Fruit fly (Drosophila melanogaster) Kc167 (cell line): ENCODE results near the gene CG3529.

Experiments
- Myc ChIP-seq: fragments of >200 bp; optimal IDR thresholded peaks from 2 replicates; lab custom pipeline; 2017; ENCODE audit warnings: missing external identifiers
- Sin3A ChIP-seq: fragments of >200 bp; optimal IDR thresholded peaks from 2 replicates; lab custom pipeline; 2018; ENCODE audit warnings: missing external identifiers
- h ChIP-seq: fragments of >200 bp; optimal IDR thresholded peaks from 3 replicates; lab custom pipeline; 2018; ENCODE audit warnings: missing external identifiers
- insv ChIP-seq: fragments of >200 bp; optimal IDR thresholded peaks from 3 replicates; lab custom pipeline; 2018; ENCODE audit warnings: missing external identifiers
- psq ChIP-seq: fragments of >200 bp; optimal IDR thresholded peaks from 2 replicates; lab custom pipeline; 2017; ENCODE audit warnings: missing external identifiers

dm6 chr3L:9419328-9419727, 27.3 kb upstream of the CG3529 start:
- no peak for TF ChIP-seq insv (lab: Kevin White, UChicago)
- TF ChIP-seq Myc: no peak
- TF ChIP-seq psq (lab: Kevin White, UChicago): no peak
- no peak for TF ChIP-seq Sin3A (lab: Kevin White, UChicago)
- TF ChIP-seq h: no peak
